Fruit fly (Drosophila melanogaster) whole organism, wandering third instar larva: ENCODE results near the gene Smyd3.
A peak's percentile ranks its signal among the peaks of the same experiment; 100 is the strongest.
"Not testable (repeated sequence)": the region's sequence is repeated elsewhere in the genome, so short reads cannot be mapped to it uniquely, and the experiment has no call there.

Experiments used
- Abd-B ChIP-seq: fragments of >200 bp; optimal IDR thresholded peaks from 2 replicates; lab custom pipeline; 2017; ENCODE audit warnings: missing biosample characterization, missing genetic modification characterization
- CG32264 ChIP-seq: fragments of 200-800 bp; sonication (Bioruptor generic); optimal IDR thresholded peaks from 2 replicates; lab custom pipeline; 2016; ENCODE audit warnings: missing biosample characterization, missing genetic modification characterization
- CG9705 ChIP-seq: fragments of 200-800 bp; sonication (Bioruptor generic); optimal IDR thresholded peaks from 2 replicates; lab custom pipeline; 2018; ENCODE audit warnings: missing biosample characterization, mild to moderate bottlenecking, missing genetic modification characterization
- Dif ChIP-seq: fragments of 200-275, 200-300 bp; sonication (Bioruptor generic); optimal IDR thresholded peaks from 2 replicates; lab custom pipeline; 2018; ENCODE audit warnings: missing biosample characterization, missing genetic modification characterization; ENCODE audit not compliant: partially characterized antibody
- GATAd ChIP-seq: sonication (Bioruptor generic); optimal IDR thresholded peaks from 2 replicates; lab custom pipeline; 2016; ENCODE audit warnings: missing biosample characterization, missing genetic modification characterization
- HLH106 ChIP-seq: fragments of 200-800 bp; optimal IDR thresholded peaks from 3 replicates; lab custom pipeline; 2019; ENCODE audit warnings: missing biosample characterization, mild to moderate bottlenecking, missing genetic modification characterization, moderate library complexity
- Hnf4 ChIP-seq: fragments of 200-800 bp; sonication (Bioruptor generic); optimal IDR thresholded peaks from 2 replicates; lab custom pipeline; 2016; ENCODE audit warnings: missing biosample characterization, mild to moderate bottlenecking, missing genetic modification characterization
- Hr78 ChIP-seq: fragments of >200 bp; optimal IDR thresholded peaks from 2 replicates; lab custom pipeline; 2017; ENCODE audit warnings: missing biosample characterization, missing genetic modification characterization
- Hr83 ChIP-seq: fragments of 200-300 bp; sonication (Bioruptor generic); optimal IDR thresholded peaks from 2 replicates; lab custom pipeline; 2016; ENCODE audit warnings: missing biosample characterization, mild to moderate bottlenecking, missing genetic modification characterization, moderate library complexity; ENCODE audit not compliant: poor library complexity, severe bottlenecking
- Jra ChIP-seq: sonication (Bioruptor generic); optimal IDR thresholded peaks from 2 replicates; lab custom pipeline; 2016; ENCODE audit warnings: missing biosample characterization, missing genetic modification characterization
- Mio ChIP-seq: sonication (Bioruptor generic); optimal IDR thresholded peaks from 2 replicates; lab custom pipeline; 2016; ENCODE audit warnings: missing biosample characterization, missing genetic modification characterization
- Myc ChIP-seq: fragments of >200 bp; optimal IDR thresholded peaks from 2 replicates; lab custom pipeline; 2017
- N ChIP-seq: fragments of >200 bp; optimal IDR thresholded peaks from 2 replicates; lab custom pipeline; 2018; ENCODE audit warnings: missing biosample characterization, missing external identifiers, missing genetic modification characterization
- OdsH ChIP-seq: fragments of 200-800 bp; sonication (Bioruptor generic); optimal IDR thresholded peaks from 2 replicates; lab custom pipeline; 2016; ENCODE audit warnings: missing biosample characterization, mild to moderate bottlenecking, missing genetic modification characterization
- Rel ChIP-seq, 2 experiments: fragments of 200-800 bp; sonication (Bioruptor generic) in 1 of 2; optimal IDR thresholded peaks; 2 replicates in 1 of 2; 3 replicates in 1 of 2; lab custom pipeline; 2016 to 2019; ENCODE audit warnings: mild to moderate bottlenecking in 2 of 2, missing biosample characterization in 2 of 2, missing genetic modification characterization in 2 of 2, moderate library complexity in 1 of 2
- Sp1 ChIP-seq: fragments of 200-800 bp; sonication (Bioruptor generic); optimal IDR thresholded peaks from 3 replicates; lab custom pipeline; 2019; ENCODE audit warnings: missing biosample characterization, mild to moderate bottlenecking, missing genetic modification characterization, moderate library complexity
- br ChIP-seq: fragments of 200-800 bp; sonication (Bioruptor generic); optimal IDR thresholded peaks from 2 replicates; lab custom pipeline; 2016; ENCODE audit warnings: missing biosample characterization, missing genetic modification characterization
- dl ChIP-seq, 2 experiments: fragments of 175-275, 200-275 bp in 1 of 2; fragments of 200-275 bp in 1 of 2; sonication (Bioruptor generic); optimal IDR thresholded peaks; lab custom pipeline; 2018; ENCODE audit warnings: mild to moderate bottlenecking in 2 of 2, missing biosample characterization in 2 of 2, missing genetic modification characterization in 2 of 2, moderate library complexity in 2 of 2; ENCODE audit not compliant: partially characterized antibody in 2 of 2, insufficient read depth in 1 of 2
- dmrt93B ChIP-seq: fragments of 200-800 bp; sonication (Bioruptor generic); optimal IDR thresholded peaks from 2 replicates; lab custom pipeline; 2018; ENCODE audit warnings: missing biosample characterization, mild to moderate bottlenecking, missing genetic modification characterization
- dsf ChIP-seq: sonication (Bioruptor generic); optimal IDR thresholded peaks from 2 replicates; lab custom pipeline; 2016; ENCODE audit warnings: missing biosample characterization, missing genetic modification characterization, borderline replicate concordance
- ey ChIP-seq: fragments of 200-800 bp; sonication (Bioruptor generic); optimal IDR thresholded peaks from 2 replicates; lab custom pipeline; 2016; ENCODE audit warnings: missing biosample characterization, missing genetic modification characterization
- foxo ChIP-seq, 2 experiments: fragments of 200-800 bp; sonication (Bioruptor generic); optimal IDR thresholded peaks; 2 replicates in 1 of 2; 3 replicates in 1 of 2; lab custom pipeline; 2016 to 2017; ENCODE audit warnings: missing biosample characterization in 2 of 2, missing genetic modification characterization in 2 of 2
- fru ChIP-seq: fragments of 200-800 bp; sonication (Bioruptor generic); optimal IDR thresholded peaks from 3 replicates; lab custom pipeline; 2016; ENCODE audit warnings: missing biosample characterization, mild to moderate bottlenecking, missing genetic modification characterization
- h ChIP-seq: fragments of 200-800 bp; sonication (Bioruptor generic); optimal IDR thresholded peaks from 3 replicates; lab custom pipeline; 2016; ENCODE audit warnings: missing biosample characterization, mild to moderate bottlenecking, missing genetic modification characterization
- jim ChIP-seq: fragments of 175-275, 200-325 bp; sonication (Bioruptor generic); optimal IDR thresholded peaks from 2 replicates; lab custom pipeline; 2016; ENCODE audit warnings: missing biosample characterization, mild to moderate bottlenecking, missing genetic modification characterization
- lola ChIP-seq: fragments of >200 bp; optimal IDR thresholded peaks from 2 replicates; lab custom pipeline; 2017; ENCODE audit warnings: missing biosample characterization, missing genetic modification characterization
- pan ChIP-seq: fragments of >200 bp; optimal IDR thresholded peaks from 2 replicates; lab custom pipeline; 2017
- psq ChIP-seq: fragments of 200-800 bp; sonication (Bioruptor generic); optimal IDR thresholded peaks from 3 replicates; lab custom pipeline; 2017; ENCODE audit warnings: missing biosample characterization, mild to moderate bottlenecking, missing genetic modification characterization, moderate library complexity
- rgr ChIP-seq: fragments of 200-800 bp; sonication (Bioruptor generic); optimal IDR thresholded peaks from 3 replicates; lab custom pipeline; 2016; ENCODE audit warnings: missing biosample characterization, mild to moderate bottlenecking, missing genetic modification characterization
- sage ChIP-seq: fragments of 200-800 bp; sonication (Bioruptor generic); optimal IDR thresholded peaks from 2 replicates; lab custom pipeline; 2016; ENCODE audit warnings: missing biosample characterization, mild to moderate bottlenecking, missing genetic modification characterization
- sv ChIP-seq: fragments of 200-800 bp; sonication (Bioruptor generic); optimal IDR thresholded peaks from 3 replicates; lab custom pipeline; 2016; ENCODE audit warnings: missing biosample characterization, missing genetic modification characterization
- tai ChIP-seq: sonication (Bioruptor generic); optimal IDR thresholded peaks from 2 replicates; lab custom pipeline; 2016; ENCODE audit warnings: missing biosample characterization, missing genetic modification characterization
- usp ChIP-seq: fragments of >200 bp; optimal IDR thresholded peaks from 2 replicates; lab custom pipeline; 2017; ENCODE audit warnings: missing biosample characterization, missing genetic modification characterization
- woc ChIP-seq: sonication (Bioruptor generic); optimal IDR thresholded peaks from 2 replicates; lab custom pipeline; 2016; ENCODE audit warnings: missing biosample characterization, mild to moderate bottlenecking, missing genetic modification characterization

Smyd3 gene

dm6 chrX:2619651-2620050 is 11.0 kb upstream of the Smyd3 start, which contains the start of the genes Tsp3A and Seipin (continued):
- TF ChIP-seq foxo (GFP tag; optimal IDR thresholded peaks at IDR 0.05; lab: Kevin White, UChicago) (peak; percentile 65 to 90), CG32264 (peak; percentile 62)

DNA sequence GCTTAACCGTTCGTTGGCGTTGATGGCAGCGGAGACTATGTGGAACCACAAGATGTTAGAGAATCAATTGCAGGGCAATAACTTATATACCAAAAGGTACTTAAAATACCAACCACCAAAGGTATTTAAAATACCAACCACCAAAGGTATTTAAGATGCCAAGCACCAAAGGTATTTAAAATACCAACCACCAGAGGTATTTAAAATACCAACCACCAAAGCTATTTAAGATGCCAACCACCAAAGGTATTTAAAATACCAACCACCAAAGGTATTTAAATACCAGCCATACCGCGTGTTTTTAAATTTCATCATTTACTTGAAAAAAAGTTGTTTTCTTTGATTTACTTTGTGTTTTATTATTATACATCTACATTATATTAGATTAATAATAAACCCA is 8.7 kb upstream of the Smyd3 start:
- TF ChIP-seq GATAd (GFP tag; lab: Kevin White, UChicago) (no peak), Dif (no peak), h (GFP tag; lab: Kevin White, UChicago) (no peak), Abd-B (GFP tag; lab: Kevin White, UChicago) (no peak), psq (GFP tag; lab: Kevin White, UChicago) (no peak), jim (GFP tag; lab: Kevin White, UChicago) (no peak), CG32264 (no peak), dl (GFP tag; optimal IDR thresholded peaks at IDR 0.05; lab: Kevin White, UChicago; ENCODE audit: insufficient read depth in 1 of 2, partially characterized antibody in 2 of 2) (no peak), fru (GFP tag; lab: Kevin White, UChicago) (no peak), Myc (no peak), CG9705 (GFP tag; lab: Kevin White, UChicago) (no peak), dmrt93B (GFP tag; lab: Kevin White, UChicago) (no peak), ey (GFP tag; lab: Kevin White, UChicago) (no peak), lola (GFP tag; lab: Kevin White, UChicago) (no peak)
- TF ChIP-seq, all 38 proteins: peak for 0

- TF ChIP-seq dl (GFP tag; optimal IDR thresholded peaks at IDR 0.05; lab: Kevin White, UChicago; ENCODE audit: insufficient read depth in 1 of 2, partially characterized antibody in 2 of 2); woc (GFP tag; lab: Kevin White, UChicago); Hr83 (GFP tag; lab: Kevin White, UChicago): not testable (repeated sequence)
These were observed 1.6 kb upstream of the Smyd3 start, which contains the start of gene eIF3g1 for dm6 chrX:2610236-2610635. TSS of gene eIF3g1 (minus strand) at chrX:2610336.

DNA sequence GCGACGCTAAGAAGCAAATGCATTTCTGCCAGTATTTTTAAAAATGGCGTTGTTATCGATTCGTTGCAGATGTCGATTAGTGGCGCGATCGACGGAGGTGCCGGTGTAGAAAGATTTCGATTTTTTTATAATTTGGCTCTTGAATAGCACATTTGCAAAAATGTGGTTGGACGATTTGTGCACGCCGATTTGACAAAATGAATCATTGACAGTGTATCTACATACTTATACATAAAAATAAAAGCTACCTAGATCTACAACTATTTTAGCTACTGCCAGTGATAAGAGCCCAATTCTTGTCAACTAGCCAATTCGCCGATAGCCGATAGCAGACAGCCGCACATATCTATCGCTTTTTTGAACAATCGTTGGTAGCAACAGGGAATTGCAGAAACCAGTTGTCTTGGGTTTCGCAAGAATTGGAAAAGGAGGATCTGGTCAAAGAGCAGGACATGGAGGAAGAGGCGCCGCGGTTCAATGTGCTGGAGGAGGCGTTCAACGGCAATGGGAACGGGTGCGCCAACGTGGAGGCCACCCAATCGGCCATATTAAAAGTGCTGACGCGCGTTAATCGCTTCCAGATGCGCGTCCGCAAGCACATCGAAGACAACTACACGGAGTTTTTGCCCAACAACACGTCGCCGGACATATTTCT is 4.7 kb downstream of the Smyd3 start, which contains the start of the genes Klp3A and Zw10:
TSS of gene Klp3A (minus strand) at position 202 of the 655 bp plus-strand sequence.
TSS of gene Zw10 (plus strand) at position 347 of the 655 bp plus-strand sequence.
- TF ChIP-seq Rel (GFP tag; optimal IDR thresholded peaks at IDR 0.05; lab: Kevin White, UChicago) (no peak), Rel (tag; optimal IDR thresholded peaks at IDR 0.05; lab: Kevin White, UChicago) (peak; percentile 28), dmrt93B (GFP tag; lab: Kevin White, UChicago) (no peak), OdsH (peak; percentile 17), Hnf4 (GFP tag; lab: Kevin White, UChicago) (no peak), rgr (GFP tag; lab: Kevin White, UChicago) (peak; percentile 31), fru (GFP tag; lab: Kevin White, UChicago) (no peak), h (GFP tag; lab: Kevin White, UChicago) (peak; percentile 49), HLH106 (tag; lab: Kevin White, UChicago) (peak; percentile 62), woc (GFP tag; lab: Kevin White, UChicago) (peak; percentile 69), ey (GFP tag; lab: Kevin White, UChicago) (peak; percentile 31), Myc (peak; percentile 77), CG9705 (GFP tag; lab: Kevin White, UChicago) (peak; percentile 36), Sp1 (GFP tag; lab: Kevin White, UChicago) (peak; percentile 46)

- TF ChIP-seq HLH106 (tag; lab: Kevin White, UChicago) (peak; percentile 93), tai (GFP tag; lab: Kevin White, UChicago) (no peak), Hr83 (GFP tag; lab: Kevin White, UChicago) (peak; percentile 76), Hnf4 (GFP tag; lab: Kevin White, UChicago) (peak; percentile 96), lola (GFP tag; lab: Kevin White, UChicago) (no peak), CG9705 (GFP tag; lab: Kevin White, UChicago) (peak; percentile 62), foxo (GFP tag; optimal IDR thresholded peaks at IDR 0.05; lab: Kevin White, UChicago) (peak; percentile 90 to 99), Abd-B (GFP tag; lab: Kevin White, UChicago) (no peak), br (peak; percentile 96), Dif (no peak), pan (no peak), dmrt93B (GFP tag; lab: Kevin White, UChicago) (peak; percentile 94), fru (GFP tag; lab: Kevin White, UChicago) (peak; percentile 97), OdsH (peak; percentile 94), woc (GFP tag; lab: Kevin White, UChicago) (peak; percentile 81), ey (GFP tag; lab: Kevin White, UChicago) (peak; percentile 97), psq (GFP tag; lab: Kevin White, UChicago) (peak; percentile 90), N (GFP tag; lab: Kevin White, UChicago) (no peak), CG32264 (peak; percentile 87), Hr78 (GFP tag; lab: Kevin White, UChicago) (no peak), usp (GFP tag; lab: Kevin White, UChicago) (no peak), sage (peak; percentile 92), jim (GFP tag; lab: Kevin White, UChicago) (peak; percentile 2), Sp1 (GFP tag; lab: Kevin White, UChicago) (peak; percentile 92), Rel (GFP tag; optimal IDR thresholded peaks at IDR 0.05; lab: Kevin White, UChicago) (peak; percentile 71), Rel (tag; optimal IDR thresholded peaks at IDR 0.05; lab: Kevin White, UChicago) (peak; percentile 68), GATAd (GFP tag; lab: Kevin White, UChicago) (peak; percentile 33), h (GFP tag; lab: Kevin White, UChicago) (peak; percentile 97), Myc (no peak), rgr (GFP tag; lab: Kevin White, UChicago) (peak; percentile 97), dsf (peak; percentile 80), sv (GFP tag; lab: Kevin White, UChicago) (peak; percentile 76), Jra (peak; percentile 86), Mio (peak; percentile 82)
These were observed 15.0 kb downstream of the Smyd3 start for dm6 chrX:2593753-2594096.
